Fruit fly (Drosophila melanogaster) S2 (cell line): ENCODE results near the gene pix.

Experiments used
- CG8478 ChIP-seq: fragments of >200 bp; optimal IDR thresholded peaks from 2 replicates; lab custom pipeline; 2018
- CTCF ChIP-seq, 2 experiments: fragments of >200 bp; optimal IDR thresholded peaks; 2 replicates each; lab custom pipeline; 2018

dm6 chr3L:9009738-9010137, 35.2 kb upstream of the pix start, which contains the start of gene CG5194:
- TF ChIP-seq CG8478 (lab: Kevin White, UChicago) (no peak), CTCF (optimal IDR thresholded peaks at IDR 0.05; lab: Kevin White, UChicago) (no peak)
